Fruit fly (Drosophila melanogaster) whole organism, pupa: ENCODE results near the gene Jon25Biii.

Experiments used
- CG15710 ChIP-seq: fragments of 200-800 bp; sonication (Bioruptor generic); optimal IDR thresholded peaks from 2 replicates; lab custom pipeline; 2018; ENCODE audit warnings: missing biosample characterization, mild to moderate bottlenecking, missing genetic modification characterization, moderate library complexity
- CG32121 ChIP-seq: fragments of 200-800 bp; sonication (Bioruptor generic); IDR thresholded peaks from 2 replicates; pipeline ENCODE4 v1.3.6; 2022; ENCODE audit warnings: missing biosample characterization, missing genetic modification characterization
- CG34367 ChIP-seq: fragments of 200-800 bp; sonication (Bioruptor generic); optimal IDR thresholded peaks from 2 replicates; lab custom pipeline; 2018; ENCODE audit warnings: missing biosample characterization, mild to moderate bottlenecking, missing genetic modification characterization
- CG4496 ChIP-seq: fragments of 200-800 bp; sonication (Bioruptor generic); IDR thresholded peaks from 3 replicates; pipeline ENCODE4 v1.3.6; 2022; ENCODE audit warnings: missing biosample characterization, missing genetic modification characterization
- CG8301 ChIP-seq: fragments of 200-800 bp; sonication (Bioruptor generic); optimal IDR thresholded peaks from 2 replicates; lab custom pipeline; 2018; ENCODE audit warnings: missing biosample characterization, mild to moderate bottlenecking, missing genetic modification characterization
- EcR ChIP-seq: fragments of 200-800 bp; sonication (Bioruptor generic); optimal IDR thresholded peaks from 3 replicates; lab custom pipeline; 2019; ENCODE audit warnings: missing biosample characterization, missing genetic modification characterization, mild to moderate bottlenecking, moderate library complexity, missing genetic modification reagents
- Pif1B ChIP-seq: fragments of 200-800 bp; sonication (Bioruptor generic); optimal IDR thresholded peaks from 3 replicates; lab custom pipeline; 2016; ENCODE audit warnings: missing biosample characterization, missing genetic modification characterization
- gl ChIP-seq: fragments of 200-800 bp; sonication (Bioruptor generic); optimal IDR thresholded peaks from 2 replicates; lab custom pipeline; 2018; ENCODE audit warnings: missing biosample characterization, mild to moderate bottlenecking, missing genetic modification characterization

DNA sequence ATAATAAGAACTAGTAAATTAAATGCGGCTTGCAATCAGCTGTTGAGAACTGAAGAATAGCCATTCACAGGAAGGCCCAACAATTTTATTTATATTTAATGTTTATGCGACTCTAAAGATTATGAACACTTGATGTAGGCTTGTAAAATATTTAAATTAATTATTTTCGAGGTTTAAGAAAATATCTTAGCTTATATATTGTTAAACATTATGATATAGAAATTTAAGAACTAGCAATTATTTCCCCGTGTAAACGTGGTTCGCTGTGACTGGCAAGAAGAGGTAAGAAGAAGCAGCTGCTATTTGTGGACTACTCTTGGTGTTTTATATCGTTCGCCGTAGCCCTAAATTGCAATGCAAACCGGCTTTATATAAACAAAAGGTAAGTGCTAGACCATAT is 5.3 kb downstream of the Jon25Biii start, which contains the start of the genes mRpL24 and betaggt-I:
- TF ChIP-seq gl (tag; lab: Kevin White, UChicago) (peak; percentile 89), CG32121 (GFP tag; lab: Robert Waterston, UW) (peak; percentile 97), CG8301 (peak; percentile 97), CG4496 (peak; percentile 99), CG34367 (tag; lab: Kevin White, UChicago) (peak; percentile 97), Pif1B (GFP tag; lab: Kevin White, UChicago) (peak; percentile 91), EcR (GFP tag; lab: Kevin White, UChicago) (no peak), CG15710 (peak; percentile 99)
